Fruit fly (Drosophila melanogaster): ENCODE measurements around the gene AIF.

Gene AIF

DNA sequence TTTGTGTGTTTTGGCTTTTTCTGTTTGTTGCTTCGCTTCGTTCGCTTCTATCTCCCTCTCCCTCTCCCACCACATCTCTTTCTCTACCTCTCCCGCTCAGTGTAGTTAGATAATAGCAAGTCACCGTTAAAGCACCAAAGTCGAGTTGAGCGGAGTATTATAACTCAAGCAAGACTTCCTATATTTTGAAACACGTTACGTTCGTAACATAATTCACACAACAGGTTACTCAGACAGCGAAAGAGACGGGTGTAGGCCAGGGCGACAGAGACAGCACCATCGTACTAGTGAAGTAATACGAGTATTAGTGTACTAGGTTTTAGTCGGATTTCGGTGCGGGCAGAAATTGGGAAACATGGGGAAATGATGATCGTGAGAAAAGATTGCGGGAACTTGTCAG, 22.1 kb downstream of the AIF start (continued):
- TF ChIP-seq lilli (GFP tag; optimal IDR thresholded peaks at IDR 0.05) (no peak), CG10321 (GFP tag; IDR thresholded peaks at IDR 0.05) (peak; percentile 18; the same call in 1 of the 2 replicates), dm (GFP tag; optimal IDR thresholded peaks at IDR 0.05) (no peak), cg (GFP tag; optimal IDR thresholded peaks at IDR 0.05) (peak; percentile 7), pum (GFP tag; optimal IDR thresholded peaks at IDR 0.05) (no peak), sens (GFP tag) (peak; percentile 35), CG3847 (GFP tag; IDR thresholded peaks at IDR 0.05) (no peak), CG2199 (GFP tag; IDR thresholded peaks at IDR 0.05) (0 out of 3 replicates have a peak, but pooled peaks have one; percentile 19), vfl (GFP tag; optimal IDR thresholded peaks at IDR 0.05) (no peak), insv (GFP tag; optimal IDR thresholded peaks at IDR 0.05) (no peak)

- TF ChIP-seq pum (GFP tag; optimal IDR thresholded peaks at IDR 0.05) (no peak), eyg (GFP tag; optimal IDR thresholded peaks at IDR 0.05) (no peak), oc (tag; optimal IDR thresholded peaks at IDR 0.05) (peak; percentile 63), Gsc (GFP tag; IDR thresholded peaks at IDR 0.05) (no peak), vvl (GFP tag; IDR thresholded peaks at IDR 0.05) (peak; percentile 58), pros (GFP tag; optimal IDR thresholded peaks at IDR 0.05) (peak; percentile 30), bbx (GFP tag; IDR thresholded peaks at IDR 0.05; ENCODE audit: partially characterized antibody) (0 out of 2 replicates have a peak, but pooled peaks have one; percentile 28), Dip3 (GFP tag; optimal IDR thresholded peaks at IDR 0.05) (no peak), CG3995 (GFP tag; optimal IDR thresholded peaks at IDR 0.05) (no peak), CG7963 (GFP tag; IDR thresholded peaks at IDR 0.05; ENCODE audit: partially characterized antibody) (no peak), Doc2 (GFP tag; IDR thresholded peaks at IDR 0.05) (no peak), CG15011 (GFP tag; optimal IDR thresholded peaks at IDR 0.05) (no peak), CG11247 (GFP tag; IDR thresholded peaks at IDR 0.05) (no peak), CG13296 (GFP tag; optimal IDR thresholded peaks at IDR 0.05) (no peak), ems (GFP tag; optimal IDR thresholded peaks at IDR 0.05) (no peak), bigmax (GFP tag; optimal IDR thresholded peaks at IDR 0.05) (no peak), CG9437 (GFP tag; optimal IDR thresholded peaks at IDR 0.05) (peak; percentile 74), Drgx (GFP tag; IDR thresholded peaks at IDR 0.05) (0 out of 2 replicates have a peak, but pooled peaks have one; percentile 45), Dfd (GFP tag; optimal IDR thresholded peaks at IDR 0.05) (no peak), CG12659 (GFP tag; optimal IDR thresholded peaks at IDR 0.05) (no peak), CG2678 (tag; optimal IDR thresholded peaks at IDR 0.05) (no peak), aop (GFP tag; IDR thresholded peaks at IDR 0.05) (peak; percentile 92), Rfx (GFP tag; IDR thresholded peaks at IDR 0.05) (0 out of 2 replicates have a peak, but pooled peaks have one; percentile 4), cwo (GFP tag; optimal IDR thresholded peaks at IDR 0.05) (no peak), knrl (GFP tag; IDR thresholded peaks at IDR 0.05; ENCODE audit: partially characterized antibody) (0 out of 3 replicates have a peak, but pooled peaks have one; percentile 11), CG4360 (GFP tag; IDR thresholded peaks at IDR 0.05) (peak; percentile 90), CG11560 (tag; IDR thresholded peaks at IDR 0.05) (no peak), sd (tag; optimal IDR thresholded peaks at IDR 0.05) (peak; percentile 86), Adf1 (GFP tag; IDR thresholded peaks at IDR 0.05) (peak; percentile 30; the same call in 1 of the 2 replicates), Rx (GFP tag; IDR thresholded peaks at IDR 0.05) (no peak), Hr3 (GFP tag; optimal IDR thresholded peaks at IDR 0.05) (no peak), CG17385 (GFP tag; optimal IDR thresholded peaks at IDR 0.05) (peak; percentile 71), danr (GFP tag; IDR thresholded peaks at IDR 0.05) (no peak), CG2120 (GFP tag; optimal IDR thresholded peaks at IDR 0.05) (peak; percentile 29), hbn (GFP tag; IDR thresholded peaks at IDR 0.05; ENCODE audit: partially characterized antibody) (no peak), mirr (GFP tag; optimal IDR thresholded peaks at IDR 0.05) (no peak), CG3407 (GFP tag; optimal IDR thresholded peaks at IDR 0.05) (no peak), Oli (tag; optimal IDR thresholded peaks at IDR 0.05) (no peak), crol (GFP tag; IDR thresholded peaks at IDR 0.05) (peak; percentile 84), MBD-R2 (GFP tag; IDR thresholded peaks at IDR 0.05) (0 out of 2 replicates have a peak, but pooled peaks have one; percentile 3)
Measured at dm6 chr2L:2175090-2175830, 23.7 kb downstream of the AIF start.
